Worm (Caenorhabditis elegans) whole organism, L1 larva: ENCODE results near the gene C17G10.13.

Experiments
- C04F5.9 ChIP-seq: sonication (generic microtip); optimal IDR thresholded peaks from 2 replicates; lab custom pipeline; 2016; ENCODE audit warnings: missing genetic modification characterization, missing compliant biosample characterization
- F16B12.6 ChIP-seq: fragments of 150-350 bp; optimal IDR thresholded peaks from 2 replicates; lab custom pipeline; 2014; ENCODE audit warnings: missing biosample characterization, missing genetic modification characterization
- aha-1 ChIP-seq: fragments of 150-350 bp; optimal IDR thresholded peaks from 2 replicates; lab custom pipeline; 2014; ENCODE audit warnings: missing biosample characterization, missing genetic modification characterization
- aly-2 ChIP-seq: fragments of 150-350 bp; optimal IDR thresholded peaks from 2 replicates; lab custom pipeline; 2014; ENCODE audit warnings: missing biosample characterization, missing genetic modification characterization
- ama-1 ChIP-seq: fragments of 150-350 bp; optimal IDR thresholded peaks from 2 replicates; lab custom pipeline; 2014
- blmp-1 ChIP-seq: fragments of 150-350 bp; optimal IDR thresholded peaks from 2 replicates; lab custom pipeline; 2014; ENCODE audit warnings: missing biosample characterization, missing genetic modification characterization
- ceh-63 ChIP-seq: fragments of 200-800 bp; sonication (Bioruptor generic); optimal IDR thresholded peaks from 2 replicates; lab custom pipeline; 2018; ENCODE audit warnings: mild to moderate bottlenecking, missing genetic modification characterization, missing compliant biosample characterization
- ceh-8 ChIP-seq: fragments of 200-800 bp; sonication (Bioruptor generic); optimal IDR thresholded peaks from 2 replicates; lab custom pipeline; 2018; ENCODE audit warnings: mild to moderate bottlenecking, missing genetic modification characterization, moderate library complexity, missing compliant biosample characterization
- ceh-82 ChIP-seq, 3 experiments: fragments of 150-350 bp in 1 of 3; sonication (generic microtip) in 2 of 3; optimal IDR thresholded peaks; 2 replicates each; lab custom pipeline; 2014 to 2017; ENCODE audit warnings: missing biosample characterization in 3 of 3, missing genetic modification characterization in 3 of 3
- ceh-88 ChIP-seq: fragments of 200-800 bp; sonication (Bioruptor generic); IDR thresholded peaks from 2 replicates; pipeline ENCODE4 v1.3.6; 2022; ENCODE audit warnings: missing genetic modification characterization, missing compliant biosample characterization
- ceh-90 ChIP-seq: sonication (generic microtip); optimal IDR thresholded peaks from 2 replicates; lab custom pipeline; 2016; ENCODE audit warnings: missing genetic modification characterization, missing compliant biosample characterization
- efl-1 ChIP-seq, 4 experiments: fragments of 150-350 bp; optimal IDR thresholded peaks in 3 of 4; peaks in 1 of 4; 1 replicate in 1 of 4; 2 replicates in 3 of 4; lab custom pipeline; 2014; ENCODE audit warnings: missing biosample characterization in 2 of 4, missing genetic modification characterization in 2 of 4, missing genetic modification reagents in 2 of 4
- egl-27 ChIP-seq, 2 experiments: fragments of 150-350 bp in 1 of 2; sonication (generic microtip); optimal IDR thresholded peaks; 3 replicates each; lab custom pipeline; 2017 to 2018; ENCODE audit warnings: missing biosample characterization in 2 of 2, missing genetic modification characterization in 2 of 2, missing genetic modification reagents in 2 of 2
- elt-2 ChIP-seq: sonication (generic microtip); optimal IDR thresholded peaks from 2 replicates; lab custom pipeline; 2016; ENCODE audit warnings: missing genetic modification characterization, mild to moderate bottlenecking, inconsistent platforms, missing compliant biosample characterization, missing genetic modification reagents
- ets-5 ChIP-seq: fragments of 200-800 bp; sonication (Bioruptor generic); IDR thresholded peaks from 2 replicates; pipeline ENCODE4 v1.3.6; 2022; ENCODE audit warnings: missing genetic modification characterization, missing compliant biosample characterization
- fkh-10 ChIP-seq: sonication (generic microtip); optimal IDR thresholded peaks from 2 replicates; lab custom pipeline; 2017; ENCODE audit warnings: missing biosample characterization, missing genetic modification reagents, missing genetic modification characterization
- hlh-17 ChIP-seq: fragments of 200-800 bp; sonication (Bioruptor generic); optimal IDR thresholded peaks from 2 replicates; lab custom pipeline; 2018; ENCODE audit warnings: missing genetic modification characterization, mild to moderate bottlenecking, missing compliant biosample characterization, moderate library complexity, borderline replicate concordance
- hlh-4 ChIP-seq: sonication (generic microtip); optimal IDR thresholded peaks from 2 replicates; lab custom pipeline; 2016; ENCODE audit warnings: mild to moderate bottlenecking, missing genetic modification characterization, missing compliant biosample characterization
- irx-1 ChIP-seq: sonication (generic microtip); optimal IDR thresholded peaks from 2 replicates; lab custom pipeline; 2016; ENCODE audit warnings: missing genetic modification characterization, missing compliant biosample characterization
- jun-1 ChIP-seq: fragments of 150-350 bp; optimal IDR thresholded peaks from 2 replicates; lab custom pipeline; 2014; ENCODE audit warnings: missing biosample characterization, missing genetic modification reagents, missing genetic modification characterization
- lin-14 ChIP-seq: fragments of 200-800 bp; sonication (Bioruptor generic); optimal IDR thresholded peaks from 2 replicates; lab custom pipeline; 2018; ENCODE audit warnings: mild to moderate bottlenecking, missing genetic modification characterization, moderate library complexity, missing compliant biosample characterization
- lin-15B ChIP-seq: fragments of 150-350 bp; sonication (generic microtip); optimal IDR thresholded peaks from 3 replicates; lab custom pipeline; 2014; ENCODE audit warnings: missing biosample characterization, missing genetic modification characterization
- lin-35 ChIP-seq, 2 experiments: fragments of 150-350 bp; optimal IDR thresholded peaks; 2 replicates each; lab custom pipeline; 2014; ENCODE audit warnings: missing biosample characterization in 2 of 2, missing genetic modification characterization in 2 of 2, missing genetic modification reagents in 2 of 2
- lin-39 ChIP-seq: fragments of 150-350 bp; optimal IDR thresholded peaks from 2 replicates; lab custom pipeline; 2014; ENCODE audit warnings: missing biosample characterization, missing genetic modification reagents, missing genetic modification characterization
- lir-3 ChIP-seq: sonication (generic microtip); optimal IDR thresholded peaks from 2 replicates; lab custom pipeline; 2016; ENCODE audit warnings: mild to moderate bottlenecking, missing genetic modification characterization, moderate library complexity, missing compliant biosample characterization; ENCODE audit not compliant: poor library complexity
- lsy-2 ChIP-seq, 2 experiments: fragments of 150-350 bp; optimal IDR thresholded peaks; 2 replicates each; lab custom pipeline; 2014; ENCODE audit warnings: missing biosample characterization in 2 of 2, missing genetic modification characterization in 2 of 2
- mab-9 ChIP-seq: fragments of 200-800 bp; sonication (Bioruptor generic); IDR thresholded peaks from 2 replicates; pipeline ENCODE4 v1.3.6; 2022; ENCODE audit warnings: missing genetic modification reagents, missing genetic modification characterization, missing compliant biosample characterization
- mef-2 ChIP-seq: fragments of 150-350 bp; optimal IDR thresholded peaks from 2 replicates; lab custom pipeline; 2014; ENCODE audit warnings: missing biosample characterization, missing genetic modification characterization
- mep-1 ChIP-seq: fragments of 150-350 bp; optimal IDR thresholded peaks from 2 replicates; lab custom pipeline; 2014; ENCODE audit warnings: missing biosample characterization, missing genetic modification characterization
- nhr-20 ChIP-seq: sonication (generic microtip); optimal IDR thresholded peaks from 2 replicates; lab custom pipeline; 2016; ENCODE audit warnings: mild to moderate bottlenecking, missing genetic modification characterization, missing compliant biosample characterization
- nhr-237 ChIP-seq: fragments of 150-350 bp; optimal IDR thresholded peaks from 2 replicates; lab custom pipeline; 2014; ENCODE audit warnings: missing biosample characterization, missing genetic modification characterization
- nhr-84 ChIP-seq: sonication (generic microtip); optimal IDR thresholded peaks from 2 replicates; lab custom pipeline; 2017; ENCODE audit warnings: missing biosample characterization, missing genetic modification characterization
- nhr-85 ChIP-seq: sonication (generic microtip); peaks from one replicate; lab custom pipeline; 2016; ENCODE audit warnings: missing genetic modification characterization, inconsistent platforms, missing compliant biosample characterization
- pax-3 ChIP-seq: fragments of 200-800 bp; sonication (Bioruptor generic); optimal IDR thresholded peaks from 2 replicates; lab custom pipeline; 2018; ENCODE audit warnings: mild to moderate bottlenecking, missing genetic modification characterization, moderate library complexity, missing compliant biosample characterization
- rnt-1 ChIP-seq: sonication (generic microtip); optimal IDR thresholded peaks from 2 replicates; lab custom pipeline; 2016; ENCODE audit warnings: mild to moderate bottlenecking, missing genetic modification characterization, moderate library complexity, missing compliant biosample characterization
- skn-1 ChIP-seq: fragments of 150-350 bp; optimal IDR thresholded peaks from 2 replicates; lab custom pipeline; 2014; ENCODE audit warnings: missing biosample characterization, missing genetic modification characterization
- snpc-4 ChIP-seq: fragments of 150-350 bp; optimal IDR thresholded peaks from 2 replicates; lab custom pipeline; 2014; ENCODE audit warnings: missing biosample characterization, missing genetic modification characterization
- sox-4 ChIP-seq: sonication (generic microtip); optimal IDR thresholded peaks from 2 replicates; lab custom pipeline; 2016; ENCODE audit warnings: missing genetic modification characterization, missing compliant biosample characterization
- swsn-7 ChIP-seq: sonication (generic microtip); optimal IDR thresholded peaks from 2 replicates; lab custom pipeline; 2016; ENCODE audit warnings: missing genetic modification characterization, missing compliant biosample characterization
- tbx-2 ChIP-seq: sonication (generic microtip); optimal IDR thresholded peaks from 2 replicates; lab custom pipeline; 2016; ENCODE audit warnings: missing genetic modification characterization, missing compliant biosample characterization
- tlp-1 ChIP-seq: fragments of 150-350 bp; optimal IDR thresholded peaks from 2 replicates; lab custom pipeline; 2014; ENCODE audit warnings: missing biosample characterization, missing genetic modification characterization
- unc-62 ChIP-seq: fragments of 150-350 bp; optimal IDR thresholded peaks from 2 replicates; lab custom pipeline; 2014; ENCODE audit warnings: missing biosample characterization, missing genetic modification reagents, missing genetic modification characterization
- unc-86 ChIP-seq: sonication (generic microtip); optimal IDR thresholded peaks from 2 replicates; lab custom pipeline; 2016; ENCODE audit warnings: missing genetic modification characterization, missing compliant biosample characterization
- unc-98 ChIP-seq: fragments of 200-800 bp; sonication (Bioruptor generic); IDR thresholded peaks from 2 replicates; pipeline ENCODE4 v1.3.6; 2022; ENCODE audit warnings: missing genetic modification characterization, missing compliant biosample characterization
- vab-15 ChIP-seq: sonication (generic microtip); optimal IDR thresholded peaks from 2 replicates; lab custom pipeline; 2017; ENCODE audit warnings: missing genotype, mild to moderate bottlenecking, missing genetic modification characterization, missing compliant biosample characterization
- xbp-1 ChIP-seq: sonication (generic microtip); optimal IDR thresholded peaks from 2 replicates; lab custom pipeline; 2016; ENCODE audit warnings: missing genetic modification characterization, missing compliant biosample characterization
- zip-4 ChIP-seq: fragments of 200-800 bp; sonication (Bioruptor generic); optimal IDR thresholded peaks from 2 replicates; lab custom pipeline; 2018; ENCODE audit warnings: mild to moderate bottlenecking, missing genetic modification characterization, moderate library complexity, missing compliant biosample characterization
- ztf-11 ChIP-seq, 2 experiments: sonication (generic microtip); optimal IDR thresholded peaks; 2 replicates each; lab custom pipeline; 2016 to 2017; ENCODE audit warnings: missing genetic modification characterization in 2 of 2, missing biosample characterization in 1 of 2, missing compliant biosample characterization in 1 of 2
- ztf-4 ChIP-seq: fragments of 150-350 bp; optimal IDR thresholded peaks from 2 replicates; lab custom pipeline; 2014; ENCODE audit warnings: missing biosample characterization, missing genetic modification characterization

Gene C17G10.13

DNA sequence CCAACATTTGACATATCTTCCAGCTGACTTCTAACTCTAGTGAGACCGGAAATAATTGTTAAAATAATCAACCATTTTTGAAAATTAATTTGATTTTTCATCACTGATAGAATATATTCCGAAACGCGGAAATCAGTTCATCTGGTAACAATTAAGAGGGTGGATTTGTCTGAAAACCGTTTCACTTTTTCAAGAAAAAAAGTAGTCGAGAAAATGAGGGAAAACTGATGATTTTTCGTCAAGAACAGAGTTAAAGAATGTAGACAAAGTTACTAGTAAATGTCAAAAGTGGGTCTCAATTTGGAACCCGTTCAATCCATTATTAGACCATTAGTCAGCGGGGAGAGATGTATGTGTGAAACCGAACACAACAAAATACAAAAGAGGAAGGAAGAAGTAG lies 13.6 kb upstream of the C17G10.13 start, which contains the start of gene C17G10.6:
C17G10.6 (minus strand) TSS at position 101 of the 400 bp plus-strand sequence.
- TF ChIP-seq ceh-82 (tag; optimal IDR thresholded peaks at IDR 0.05; lab: Kevin White, UChicago): no peak

DNA sequence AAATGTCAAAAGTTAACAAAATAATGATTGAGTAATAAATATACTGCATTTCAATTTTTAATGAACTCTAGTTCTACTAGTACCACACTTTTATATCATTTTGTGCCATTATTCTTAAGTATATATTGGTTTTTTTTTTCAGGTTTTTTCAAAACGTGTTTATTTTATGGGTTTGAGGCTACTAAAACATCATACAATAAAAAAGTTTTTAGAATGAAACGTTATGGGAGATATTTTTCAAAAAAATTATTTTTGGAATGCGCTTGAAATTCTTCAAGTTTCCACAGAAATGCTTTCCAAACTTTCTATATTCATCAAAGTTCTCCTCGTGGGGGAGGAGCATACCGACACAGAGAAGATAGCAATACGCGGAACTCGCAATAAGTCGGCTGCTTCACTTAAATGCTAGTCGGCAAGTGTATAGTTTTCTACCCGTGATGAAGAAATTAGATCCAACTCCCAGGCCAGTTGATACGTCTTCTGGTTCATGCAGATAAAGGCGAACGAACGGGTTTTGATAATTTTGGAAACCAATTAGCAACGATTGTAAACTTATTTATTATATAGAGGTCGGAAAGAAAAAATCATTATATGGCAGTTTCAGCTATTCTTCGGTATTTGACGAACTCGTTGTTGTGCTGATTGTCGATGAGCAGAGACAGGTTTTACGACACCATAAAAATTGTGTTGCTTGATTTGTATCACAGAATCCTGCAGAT lies 9.9 kb upstream of the C17G10.13 start, which contains the start of gene C17G10.10:
C17G10.10 (minus strand) TSS at position 51 of the 719 bp plus-strand sequence.
- TF ChIP-seq tlp-1 (no peak), snpc-4 (tag; lab: Kevin White, UChicago) (peak; percentile 99), lin-15B (tag; lab: Kevin White, UChicago) (no peak), nhr-85 (tag; lab: Kevin White, UChicago) (peak; percentile 92), blmp-1 (tag; lab: Kevin White, UChicago) (peak; percentile 34), pax-3 (peak; percentile 19), unc-98 (GFP tag; lab: Robert Waterston, UW) (no peak), rnt-1 (tag; lab: Kevin White, UChicago) (peak; percentile 92), unc-62 (GFP tag; lab: Kevin White, UChicago) (no peak), lin-14 (GFP tag; lab: Kevin White, UChicago) (peak; percentile 82), lin-39 (tag; lab: Kevin White, UChicago) (peak; percentile 68), hlh-17 (GFP tag; lab: Kevin White, UChicago) (peak; percentile 59), nhr-20 (tag; lab: Kevin White, UChicago) (peak; percentile 95), lir-3 (tag; lab: Kevin White, UChicago) (peak; percentile 28), skn-1 (tag; lab: Kevin White, UChicago) (no peak), sox-4 (no peak), swsn-7 (tag; lab: Kevin White, UChicago) (peak; percentile 83), ceh-88 (GFP tag; lab: Robert Waterston, UW) (no peak), ceh-90 (tag; lab: Kevin White, UChicago) (no peak), hlh-4 (no peak), vab-15 (tag; lab: Kevin White, UChicago) (no peak), elt-2 (peak; percentile 93), efl-1 (optimal IDR thresholded peaks at IDR 0.05; lab: Kevin White, UChicago) (peak; percentile 50 to 73), efl-1 (GFP tag; optimal IDR thresholded peaks at IDR 0.05 in 1 of 2; lab: Kevin White, UChicago) (peak; percentile 49 to 96), ets-5 (GFP tag; lab: Robert Waterston, UW) (no peak), F16B12.6 (tag; lab: Kevin White, UChicago) (peak; percentile 14), nhr-84 (no peak), zip-4 (GFP tag; lab: Kevin White, UChicago) (peak; percentile 43), xbp-1 (tag; lab: Kevin White, UChicago) (peak; percentile 63), aha-1 (tag; lab: Kevin White, UChicago) (no peak), C04F5.9 (tag; lab: Kevin White, UChicago) (peak; percentile 30), aly-2 (tag; lab: Kevin White, UChicago) (peak; percentile 78), nhr-237 (tag; lab: Kevin White, UChicago) (no peak), ztf-4 (tag; lab: Kevin White, UChicago) (peak; percentile 73), lsy-2 (tag; optimal IDR thresholded peaks at IDR 0.05; lab: Kevin White, UChicago) (peak; percentile 54 to 70), ztf-11 (tag; optimal IDR thresholded peaks at IDR 0.05; lab: Kevin White, UChicago) (no peak), fkh-10 (GFP tag; lab: Kevin White, UChicago) (no peak), ceh-63 (GFP tag; lab: Kevin White, UChicago) (no peak), ceh-8 (GFP tag; lab: Kevin White, UChicago) (no peak), egl-27 (tag; optimal IDR thresholded peaks at IDR 0.05; lab: Kevin White, UChicago) (no peak), mef-2 (no peak), ama-1 (lab: Kevin White, UChicago) (peak; percentile 95), jun-1 (tag; lab: Kevin White, UChicago) (peak; percentile 56), irx-1 (tag; lab: Kevin White, UChicago) (peak; percentile 63), tbx-2 (tag; lab: Kevin White, UChicago) (peak; percentile 73), mep-1 (peak; percentile 60), lin-35 (GFP tag; optimal IDR thresholded peaks at IDR 0.05; lab: Kevin White, UChicago) (peak; percentile 34 to 76), unc-86 (tag; lab: Kevin White, UChicago) (peak; percentile 11), mab-9 (GFP tag; lab: Robert Waterston, UW) (no peak), ceh-82 (tag; optimal IDR thresholded peaks at IDR 0.05; lab: Kevin White, UChicago) (peak; percentile 62 to 76 (median 67))
